Worm (Caenorhabditis elegans) whole organism, mixed stage, embryonic: ENCODE measurements around the gene aly-3.

Experiments used
- M03D4.4 ChIP-seq: sonication (generic microtip); optimal IDR thresholded peaks from 2 replicates; lab custom pipeline; 2017; ENCODE audit warnings: mild to moderate bottlenecking, missing genetic modification characterization, missing compliant biosample characterization
- bed-3 ChIP-seq: fragments of 200-800 bp; sonication (Bioruptor generic); optimal IDR thresholded peaks from 3 replicates; lab custom pipeline; 2018; ENCODE audit warnings: mild to moderate bottlenecking, missing genetic modification characterization, moderate library complexity, missing compliant biosample characterization
- blmp-1 ChIP-seq: fragments of 150-350 bp; optimal IDR thresholded peaks from 2 replicates; lab custom pipeline; 2014; ENCODE audit warnings: missing biosample characterization, missing genetic modification characterization
- ceh-43 ChIP-seq: fragments of 200-800 bp; sonication (Bioruptor generic); optimal IDR thresholded peaks from 2 replicates; lab custom pipeline; 2018; ENCODE audit warnings: mild to moderate bottlenecking, missing genetic modification characterization, moderate library complexity, missing compliant biosample characterization
- ceh-83 ChIP-seq: fragments of 200-800 bp; sonication (Bioruptor generic); optimal IDR thresholded peaks from 2 replicates; lab custom pipeline; 2018; ENCODE audit warnings: mild to moderate bottlenecking, missing genetic modification characterization, missing compliant biosample characterization
- cnd-1 ChIP-seq: fragments of 200-800 bp; sonication (Bioruptor generic); optimal IDR thresholded peaks from 2 replicates; lab custom pipeline; 2018; ENCODE audit warnings: mild to moderate bottlenecking, missing genetic modification characterization, missing compliant biosample characterization
- drap-1 ChIP-seq: fragments of 200-800 bp; sonication (Bioruptor generic); optimal IDR thresholded peaks from 3 replicates; lab custom pipeline; 2018; ENCODE audit warnings: mild to moderate bottlenecking, missing genetic modification characterization, missing compliant biosample characterization
- elt-1 ChIP-seq: sonication (generic microtip); optimal IDR thresholded peaks from 2 replicates; lab custom pipeline; 2017; ENCODE audit warnings: missing genetic modification characterization, mild to moderate bottlenecking, missing compliant biosample characterization, antibody characterized with exemption, moderate library complexity, borderline replicate concordance; ENCODE audit not compliant: insufficient read depth
- flh-1 ChIP-seq: fragments of 200-800 bp; sonication (Bioruptor generic); optimal IDR thresholded peaks from 2 replicates; lab custom pipeline; 2018; ENCODE audit warnings: mild to moderate bottlenecking, missing genetic modification characterization, moderate library complexity, missing compliant biosample characterization
- ham-2 ChIP-seq: fragments of 200-800 bp; sonication (Bioruptor generic); optimal IDR thresholded peaks from 2 replicates; lab custom pipeline; 2018; ENCODE audit warnings: mild to moderate bottlenecking, missing genetic modification characterization, missing compliant biosample characterization
- hlh-1 ChIP-seq: fragments of 150-350 bp; optimal IDR thresholded peaks from 2 replicates; lab custom pipeline; 2014; ENCODE audit warnings: missing biosample characterization, missing genetic modification reagents, missing genetic modification characterization
- lsy-2 ChIP-seq: fragments of 150-350 bp; optimal IDR thresholded peaks from 2 replicates; lab custom pipeline; 2014; ENCODE audit warnings: missing biosample characterization, missing genetic modification characterization
- mab-5 ChIP-seq: fragments of 150-350 bp; optimal IDR thresholded peaks from 2 replicates; lab custom pipeline; 2014; ENCODE audit warnings: missing biosample characterization, missing genetic modification characterization
- mep-1 ChIP-seq: fragments of 150-350 bp; optimal IDR thresholded peaks from 2 replicates; lab custom pipeline; 2017; ENCODE audit warnings: missing biosample characterization, missing genetic modification reagents, missing genetic modification characterization, inconsistent platforms
- mls-2 ChIP-seq: sonication (generic microtip); optimal IDR thresholded peaks from 2 replicates; lab custom pipeline; 2016; ENCODE audit warnings: mild to moderate bottlenecking, missing genetic modification characterization, moderate library complexity, missing compliant biosample characterization
- nhr-12 ChIP-seq: fragments of 150-350 bp; optimal IDR thresholded peaks from 2 replicates; lab custom pipeline; 2014; ENCODE audit warnings: missing biosample characterization, missing genetic modification characterization
- nhr-2 ChIP-seq: fragments of 150-350 bp; optimal IDR thresholded peaks from 2 replicates; lab custom pipeline; 2014; ENCODE audit warnings: missing biosample characterization, missing genetic modification characterization
- nhr-237 ChIP-seq: fragments of 150-350 bp; optimal IDR thresholded peaks from 2 replicates; lab custom pipeline; 2014; ENCODE audit warnings: missing biosample characterization, missing genetic modification characterization
- nhr-28 ChIP-seq: fragments of 150-350 bp; optimal IDR thresholded peaks from 2 replicates; lab custom pipeline; 2014; ENCODE audit warnings: missing biosample characterization, missing genetic modification characterization
- nhr-76 ChIP-seq: sonication (generic microtip); optimal IDR thresholded peaks from 2 replicates; lab custom pipeline; 2017; ENCODE audit warnings: missing biosample characterization, missing genetic modification characterization
- pha-4 ChIP-seq: fragments of 150-350 bp; optimal IDR thresholded peaks from 2 replicates; lab custom pipeline; 2018; ENCODE audit warnings: missing biosample characterization, missing genetic modification reagents, missing genetic modification characterization
- sem-2 ChIP-seq: fragments of 200-800 bp; sonication (Bioruptor generic); optimal IDR thresholded peaks from 2 replicates; lab custom pipeline; 2018; ENCODE audit warnings: mild to moderate bottlenecking, missing genetic modification characterization, missing compliant biosample characterization
- snpc-4 ChIP-seq: fragments of 150-350 bp; optimal IDR thresholded peaks from 2 replicates; lab custom pipeline; 2014; ENCODE audit warnings: missing biosample characterization, missing genetic modification characterization
- sptf-1 ChIP-seq: sonication (generic microtip); optimal IDR thresholded peaks from 2 replicates; lab custom pipeline; 2017; ENCODE audit warnings: mild to moderate bottlenecking, missing genetic modification characterization, moderate library complexity, missing compliant biosample characterization
- tbx-8 ChIP-seq: fragments of 200-800 bp; sonication (Bioruptor generic); optimal IDR thresholded peaks from 2 replicates; lab custom pipeline; 2018; ENCODE audit warnings: mild to moderate bottlenecking, missing genetic modification characterization, moderate library complexity, missing compliant biosample characterization
- unc-120 ChIP-seq: sonication (generic microtip); optimal IDR thresholded peaks from 2 replicates; lab custom pipeline; 2017; ENCODE audit warnings: missing genetic modification characterization, missing compliant biosample characterization; ENCODE audit not compliant: poor library complexity, severe bottlenecking
- unc-39 ChIP-seq: fragments of 150-350 bp; optimal IDR thresholded peaks from 2 replicates; lab custom pipeline; 2014; ENCODE audit warnings: missing biosample characterization, missing genetic modification characterization
- unc-62 ChIP-seq: fragments of 150-350 bp; optimal IDR thresholded peaks from 2 replicates; lab custom pipeline; 2014; ENCODE audit warnings: missing biosample characterization, missing genetic modification reagents, missing genetic modification characterization
- zip-8 ChIP-seq: fragments of 150-350 bp; optimal IDR thresholded peaks from 2 replicates; lab custom pipeline; 2014; ENCODE audit warnings: missing biosample characterization, missing genetic modification characterization
- ztf-11 ChIP-seq: fragments of 150-350 bp; optimal IDR thresholded peaks from 2 replicates; lab custom pipeline; 2014; ENCODE audit warnings: missing biosample characterization, missing genetic modification characterization

The aly-3 gene

DNA sequence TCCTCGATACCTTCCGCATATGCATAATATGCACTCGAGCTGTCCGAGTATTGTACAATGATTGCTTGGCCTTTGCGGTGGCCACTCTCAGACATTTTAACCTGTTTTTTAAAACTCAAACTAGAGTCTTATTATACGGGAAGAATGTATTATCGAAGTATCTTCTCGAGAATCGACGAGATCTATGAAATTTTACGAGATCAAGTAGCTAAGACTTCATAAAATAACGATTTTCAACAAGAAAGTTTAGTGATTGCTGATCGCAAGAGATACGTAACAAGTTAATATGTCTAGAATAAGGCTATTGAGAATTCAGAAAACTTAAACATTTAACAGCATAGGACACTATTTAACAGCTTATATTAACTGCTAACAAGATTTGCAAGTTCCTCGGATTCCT is 20.1 kb downstream of the aly-3 start, which contains the start of gene B0001.5:
Gene B0001.5 (minus strand): TSS at position 101 of the 400 bp plus-strand sequence.
- TF ChIP-seq flh-1 (GFP tag; lab: Kevin White, UChicago), result no peak
- TF ChIP-seq unc-62 (GFP tag; lab: Kevin White, UChicago), result no peak
- no peak for TF ChIP-seq nhr-76
- no peak for TF ChIP-seq nhr-12 (tag; lab: Kevin White, UChicago)
- TF ChIP-seq bed-3 (GFP tag; lab: Kevin White, UChicago), result no peak
- TF ChIP-seq sptf-1 (tag; lab: Kevin White, UChicago), result no peak
- TF ChIP-seq M03D4.4 (tag; lab: Kevin White, UChicago), result no peak
- no peak for TF ChIP-seq cnd-1
- no peak for TF ChIP-seq elt-1
- TF ChIP-seq sem-2 (GFP tag; lab: Kevin White, UChicago), result no peak
- TF ChIP-seq hlh-1 (tag; lab: Kevin White, UChicago), result no peak
- TF ChIP-seq nhr-28, result no peak
- no peak for TF ChIP-seq ceh-43 (GFP tag; lab: Kevin White, UChicago)

DNA sequence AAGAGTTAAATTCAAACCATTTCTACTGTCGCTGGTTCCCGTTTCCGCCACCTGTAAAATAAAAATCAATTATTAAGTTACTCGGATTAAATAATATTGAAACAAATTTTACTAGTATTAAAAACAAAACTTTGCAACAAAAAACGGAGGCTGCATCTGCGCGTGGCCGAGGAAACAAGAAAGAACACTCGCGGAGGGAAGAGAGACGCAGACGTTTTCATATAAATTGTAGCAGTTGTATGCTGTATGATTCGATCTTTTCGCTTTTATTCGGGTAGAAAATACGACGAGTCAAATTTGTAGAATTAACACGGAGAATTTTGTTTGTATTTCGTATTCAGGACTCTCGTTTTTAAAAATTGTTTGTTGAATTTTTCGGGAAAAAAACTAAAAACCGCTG is 22.6 kb downstream of the aly-3 start, which contains the start of gene B0001.3:
Gene B0001.3 (minus strand): TSS at position 55 of the 400 bp plus-strand sequence.
- TF ChIP-seq zip-8 (tag; lab: Kevin White, UChicago), result no peak
- TF ChIP-seq, all 35 proteins: peak for 0

ce11 chrIV:12149609-12150008 is 26.5 kb downstream of the aly-3 start:
- TF ChIP-seq nhr-28 (no peak), zip-8 (tag; lab: Kevin White, UChicago) (no peak), mep-1 (tag; lab: Kevin White, UChicago) (no peak), ham-2 (no peak), flh-1 (GFP tag; lab: Kevin White, UChicago) (no peak), cnd-1 (no peak), ceh-83 (no peak), drap-1 (no peak)
- TF ChIP-seq, all 35 proteins: peak for 0

ce11 chrIV:12150877-12151276 is 27.8 kb downstream of the aly-3 start, which contains the start of gene B0001.2:
Gene B0001.2, minus strand, starts transcription at chrIV:12150977.
- TF ChIP-seq unc-62 (GFP tag; lab: Kevin White, UChicago) (no peak), elt-1 (no peak), mab-5 (tag; lab: Kevin White, UChicago) (no peak), blmp-1 (tag; lab: Kevin White, UChicago) (no peak), flh-1 (GFP tag; lab: Kevin White, UChicago) (no peak), ztf-11 (tag; lab: Kevin White, UChicago) (no peak), ham-2 (no peak), ceh-43 (GFP tag; lab: Kevin White, UChicago) (no peak), zip-8 (tag; lab: Kevin White, UChicago) (no peak), tbx-8 (no peak), unc-120 (tag; lab: Kevin White, UChicago) (no peak), mls-2 (tag; lab: Kevin White, UChicago) (no peak), bed-3 (GFP tag; lab: Kevin White, UChicago) (no peak), lsy-2 (tag; lab: Kevin White, UChicago) (no peak), nhr-237 (no peak), unc-39 (no peak), mep-1 (tag; lab: Kevin White, UChicago) (no peak), sem-2 (GFP tag; lab: Kevin White, UChicago) (no peak), nhr-12 (tag; lab: Kevin White, UChicago) (no peak)

DNA sequence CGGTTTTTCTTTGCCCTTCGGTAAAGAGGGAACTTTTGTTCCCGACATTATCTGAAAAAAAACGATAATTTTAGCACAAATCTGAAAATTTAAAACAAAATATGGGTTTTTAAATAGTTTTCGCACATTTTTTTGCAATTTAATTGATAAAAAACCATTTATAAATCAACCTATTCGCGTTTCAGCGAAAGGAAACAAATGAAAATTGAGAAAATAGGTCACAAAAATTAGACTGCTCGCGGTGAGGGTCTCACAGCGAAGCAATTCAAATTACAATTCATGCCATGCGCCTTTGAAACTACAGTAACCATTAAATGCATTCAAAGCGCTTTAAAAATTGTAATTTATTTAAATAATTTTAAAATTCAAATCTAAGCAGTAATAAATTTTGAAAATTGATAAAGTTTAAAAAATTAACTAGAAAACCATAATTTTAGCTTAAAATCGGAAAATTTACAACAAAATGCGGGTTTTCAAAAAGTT is 31.2 kb downstream of the aly-3 start, which contains the start of gene B0001.7:
Gene B0001.7 (minus strand): TSS at position 51 of the 483 bp plus-strand sequence.
- TF ChIP-seq nhr-2, result no peak
- no peak for TF ChIP-seq snpc-4
- TF ChIP-seq, all 35 proteins: peak for 0

DNA sequence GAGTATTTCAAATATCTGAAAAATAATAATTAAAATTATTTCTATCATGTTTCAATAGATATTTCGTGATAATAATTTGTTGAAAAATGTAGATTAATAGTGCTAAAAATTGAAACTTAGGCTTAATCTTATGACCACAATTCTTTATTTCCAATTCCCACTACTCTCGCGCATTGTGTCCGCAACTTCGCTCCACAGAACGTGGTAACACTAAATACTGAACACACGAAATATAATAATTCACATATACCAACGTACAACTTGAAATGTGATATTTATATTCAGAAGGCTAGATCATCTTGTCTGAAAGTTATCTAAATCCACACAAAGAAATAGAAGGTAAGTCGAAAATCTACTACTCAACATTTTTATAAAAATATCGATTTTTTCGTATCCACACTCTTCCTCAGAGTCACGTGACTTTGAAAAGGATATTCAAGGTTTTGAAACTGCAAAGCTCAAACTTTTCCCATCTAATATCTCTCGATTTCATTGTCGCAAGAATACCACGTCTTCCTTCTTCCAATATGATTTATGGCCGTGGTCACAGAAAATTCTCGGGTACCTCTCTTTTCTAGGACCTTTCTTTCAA is 33.7 kb downstream of the aly-3 start, which contains the start of gene eri-12:
Gene eri-12 (plus strand): TSS at position 197 of the 592 bp plus-strand sequence.
- TF ChIP-seq pha-4 (tag; lab: Kevin White, UChicago) (no peak), bed-3 (GFP tag; lab: Kevin White, UChicago) (no peak), ztf-11 (tag; lab: Kevin White, UChicago) (no peak), unc-62 (GFP tag; lab: Kevin White, UChicago) (peak; percentile 73), lsy-2 (tag; lab: Kevin White, UChicago) (no peak), elt-1 (no peak), mep-1 (tag; lab: Kevin White, UChicago) (no peak), nhr-237 (no peak)
